Worm (Caenorhabditis elegans) whole organism, late embryonic: Measurements from ENCODE around the gene memi-2.
"Not testable (repeated sequence)": the region's sequence is repeated elsewhere in the genome, so short reads cannot be mapped to it uniquely, and the experiment has no call there.

ENCODE experiments used
- C08G9.2 ChIP-seq: sonication (generic microtip); optimal IDR thresholded peaks from 2 replicates; lab custom pipeline; 2016; ENCODE audit warnings: mild to moderate bottlenecking, missing genetic modification characterization, moderate library complexity, missing compliant biosample characterization
- F13H6.1 ChIP-seq: sonication (generic microtip); optimal IDR thresholded peaks from 2 replicates; lab custom pipeline; 2016; ENCODE audit warnings: missing genetic modification characterization, missing compliant biosample characterization
- K09A11.1 ChIP-seq: sonication (generic microtip); optimal IDR thresholded peaks from 2 replicates; lab custom pipeline; 2017; ENCODE audit warnings: antibody characterized with exemption, mild to moderate bottlenecking, missing genetic modification characterization, missing compliant biosample characterization; ENCODE audit not compliant: insufficient read depth
- Y22D7AL.16 ChIP-seq: sonication (generic microtip); optimal IDR thresholded peaks from 2 replicates; lab custom pipeline; 2016; ENCODE audit warnings: missing genetic modification characterization, missing compliant biosample characterization
- ceh-14 ChIP-seq: sonication (generic microtip); optimal IDR thresholded peaks from 2 replicates; lab custom pipeline; 2016; ENCODE audit warnings: missing genotype, missing genetic modification characterization, missing compliant biosample characterization
- ceh-18 ChIP-seq: sonication (generic microtip); optimal IDR thresholded peaks from 2 replicates; lab custom pipeline; 2016; ENCODE audit warnings: missing genetic modification characterization, missing compliant biosample characterization
- ceh-19 ChIP-seq: fragments of 200-800 bp; sonication (Bioruptor generic); optimal IDR thresholded peaks from 2 replicates; lab custom pipeline; 2018; ENCODE audit warnings: mild to moderate bottlenecking, missing genetic modification characterization, missing compliant biosample characterization
- ceh-24 ChIP-seq: sonication (generic microtip); optimal IDR thresholded peaks from 2 replicates; lab custom pipeline; 2016; ENCODE audit warnings: mild to moderate bottlenecking, missing genetic modification characterization, missing compliant biosample characterization
- ceh-34 ChIP-seq: sonication (generic microtip); optimal IDR thresholded peaks from 2 replicates; lab custom pipeline; 2016; ENCODE audit warnings: mild to moderate bottlenecking, missing genetic modification characterization, missing compliant biosample characterization
- che-1 ChIP-seq: sonication (generic microtip); optimal IDR thresholded peaks from 2 replicates; lab custom pipeline; 2016; ENCODE audit warnings: mild to moderate bottlenecking, missing genetic modification characterization, missing compliant biosample characterization
- eyg-1 ChIP-seq: sonication (generic microtip); optimal IDR thresholded peaks from 2 replicates; lab custom pipeline; 2016; ENCODE audit warnings: missing genotype, missing genetic modification characterization, missing compliant biosample characterization
- fax-1 ChIP-seq: sonication (generic microtip); optimal IDR thresholded peaks from 2 replicates; lab custom pipeline; 2016; ENCODE audit warnings: missing genotype, missing genetic modification characterization, missing compliant biosample characterization
- fkh-10 ChIP-seq: fragments of 150-350 bp; optimal IDR thresholded peaks from 2 replicates; lab custom pipeline; 2014; ENCODE audit warnings: missing biosample characterization, missing genetic modification reagents, missing genetic modification characterization
- hlh-13 ChIP-seq: fragments of 200-800 bp; sonication (Bioruptor generic); optimal IDR thresholded peaks from 2 replicates; lab custom pipeline; 2018; ENCODE audit warnings: mild to moderate bottlenecking, missing genetic modification characterization, missing compliant biosample characterization
- hlh-15 ChIP-seq: sonication (generic microtip); optimal IDR thresholded peaks from 2 replicates; lab custom pipeline; 2016; ENCODE audit warnings: missing genetic modification characterization, missing compliant biosample characterization
- lim-6 ChIP-seq: sonication (generic microtip); optimal IDR thresholded peaks from 2 replicates; lab custom pipeline; 2016; ENCODE audit warnings: missing genetic modification characterization, missing compliant biosample characterization
- lin-11 ChIP-seq: fragments of 200-800 bp; sonication (Bioruptor generic); optimal IDR thresholded peaks from 2 replicates; lab custom pipeline; 2018; ENCODE audit warnings: mild to moderate bottlenecking, missing genetic modification characterization, missing compliant biosample characterization
- pag-3 ChIP-seq: sonication (generic microtip); optimal IDR thresholded peaks from 2 replicates; lab custom pipeline; 2016; ENCODE audit warnings: missing compliant biosample characterization, missing genetic modification characterization, borderline replicate concordance
- pha-2 ChIP-seq: sonication (generic microtip); optimal IDR thresholded peaks from 2 replicates; lab custom pipeline; 2017; ENCODE audit warnings: mild to moderate bottlenecking, missing genetic modification characterization, missing compliant biosample characterization
- pqm-1 ChIP-seq: sonication (generic microtip); optimal IDR thresholded peaks from 2 replicates; lab custom pipeline; 2016; ENCODE audit warnings: missing genetic modification characterization, missing compliant biosample characterization
- pros-1 ChIP-seq: fragments of 150-350 bp; optimal IDR thresholded peaks from 2 replicates; lab custom pipeline; 2014; ENCODE audit warnings: missing biosample characterization, missing genetic modification reagents, missing genetic modification characterization
- sdc-2 ChIP-seq: sonication (generic microtip); optimal IDR thresholded peaks from 2 replicates; lab custom pipeline; 2016; ENCODE audit warnings: missing genotype, missing genetic modification characterization, missing compliant biosample characterization
- sox-4 ChIP-seq: sonication (generic microtip); optimal IDR thresholded peaks from 2 replicates; lab custom pipeline; 2017; ENCODE audit warnings: mild to moderate bottlenecking, missing genetic modification characterization, inconsistent platforms, missing compliant biosample characterization
- syd-9 ChIP-seq: sonication (generic microtip); optimal IDR thresholded peaks from 2 replicates; lab custom pipeline; 2016; ENCODE audit warnings: mild to moderate bottlenecking, missing genetic modification characterization, moderate library complexity, missing compliant biosample characterization
- tbx-2 ChIP-seq: sonication (generic microtip); optimal IDR thresholded peaks from 2 replicates; lab custom pipeline; 2016; ENCODE audit warnings: missing genetic modification characterization, missing compliant biosample characterization
- ttx-3 ChIP-seq: sonication (generic microtip); optimal IDR thresholded peaks from 2 replicates; lab custom pipeline; 2016; ENCODE audit warnings: missing genetic modification reagents, missing genetic modification characterization, missing compliant biosample characterization
- unc-3 ChIP-seq, 2 experiments: fragments of 200-800 bp in 1 of 2; sonication (Bioruptor generic) in 1 of 2; sonication (generic microtip) in 1 of 2; conservative IDR thresholded peaks in 1 of 2; optimal IDR thresholded peaks in 1 of 2; 2 replicates each; pipeline versions ENCODE4 v1.3.6 to Lab custom; 2016 to 2022; ENCODE audit warnings: missing compliant biosample characterization in 2 of 2, missing genetic modification characterization in 2 of 2, missing genetic modification reagents in 1 of 2
- unc-42 ChIP-seq: sonication (generic microtip); optimal IDR thresholded peaks from 2 replicates; lab custom pipeline; 2016; ENCODE audit warnings: missing genotype, missing genetic modification characterization, missing compliant biosample characterization
- ztf-16 ChIP-seq: sonication (generic microtip); optimal IDR thresholded peaks from 2 replicates; lab custom pipeline; 2017; ENCODE audit warnings: missing genetic modification characterization, missing compliant biosample characterization

Gene memi-2

ce11 chrIV:13400456-13401364 lies at the start of gene memi-2, which contains the start of gene cyp-31A5:
memi-2 (minus strand) TSS chrIV:13400506.
cyp-31A5 (plus strand) TSS chrIV:13401289.
- no peak for TF ChIP-seq pqm-1 (tag; lab: Kevin White, UChicago)
- TF ChIP-seq ceh-18 (tag; lab: Kevin White, UChicago), result no peak
- no peak for TF ChIP-seq tbx-2 (tag; lab: Kevin White, UChicago)
- TF ChIP-seq F13H6.1 (tag; lab: Kevin White, UChicago), result no peak
- TF ChIP-seq ttx-3, result no peak
- no peak for TF ChIP-seq pros-1 (tag; lab: Kevin White, UChicago)
- no peak for TF ChIP-seq Y22D7AL.16 (tag; lab: Kevin White, UChicago)
- no peak for TF ChIP-seq ceh-19 (GFP tag; lab: Kevin White, UChicago)
- no peak for TF ChIP-seq pag-3 (tag; lab: Kevin White, UChicago)
- TF ChIP-seq unc-42 (tag; lab: Kevin White, UChicago), result no peak
- TF ChIP-seq lim-6, result no peak
- no peak for TF ChIP-seq pha-2 (tag; lab: Kevin White, UChicago)
- no peak for TF ChIP-seq syd-9
- no peak for TF ChIP-seq ceh-14 (tag; lab: Kevin White, UChicago)

ce11 chrIV:13445275-13445674 lies 45.0 kb upstream of the memi-2 start, which contains the start of gene mam-3:
mam-3 (minus strand) TSS chrIV:13445375.
- TF ChIP-seq ceh-34 (tag; lab: Kevin White, UChicago) (no peak), lin-11 (tag; lab: Kevin White, UChicago) (no peak)

- TF ChIP-seq hlh-15 (tag; lab: Kevin White, UChicago); unc-3 (GFP tag; conservative IDR thresholded peaks at IDR 0.05; lab: Robert Waterston, UW); unc-3 (tag; optimal IDR thresholded peaks at IDR 0.05; lab: Kevin White, UChicago); pros-1 (tag; lab: Kevin White, UChicago): not testable (repeated sequence)
Observed at ce11 chrIV:13433904-13434303, 33.6 kb upstream of the memi-2 start, which contains the start of gene K09B11.5. K09B11.5 (minus strand) TSS chrIV:13434004.

ce11 chrIV:13429240-13429639 lies 28.9 kb upstream of the memi-2 start, which contains the start of gene K09B11.4:
K09B11.4 (plus strand) TSS chrIV:13429540.
- TF ChIP-seq fax-1 (tag; lab: Kevin White, UChicago), result no peak
- TF ChIP-seq ceh-24 (tag; lab: Kevin White, UChicago), result no peak
- no peak for TF ChIP-seq sdc-2 (tag; lab: Kevin White, UChicago)
- no peak for TF ChIP-seq C08G9.2
- no peak for TF ChIP-seq hlh-13 (GFP tag; lab: Kevin White, UChicago)
- no peak for TF ChIP-seq fkh-10 (GFP tag; lab: Kevin White, UChicago)
- no peak for TF ChIP-seq sox-4 (tag; lab: Kevin White, UChicago)
- TF ChIP-seq eyg-1 (tag; lab: Kevin White, UChicago), result no peak
- TF ChIP-seq, all 69 proteins: peak for 0

ce11 chrIV:13422200-13422599 lies 21.9 kb upstream of the memi-2 start, which contains the start of gene nol-9:
nol-9 (plus strand) TSS chrIV:13422500.
- TF ChIP-seq hlh-15 (tag; lab: Kevin White, UChicago) (no peak), che-1 (tag; lab: Kevin White, UChicago) (no peak), K09A11.1 (tag; lab: Kevin White, UChicago) (no peak), unc-3 (GFP tag; conservative IDR thresholded peaks at IDR 0.05; lab: Robert Waterston, UW) (no peak), unc-3 (tag; optimal IDR thresholded peaks at IDR 0.05; lab: Kevin White, UChicago) (no peak), pros-1 (tag; lab: Kevin White, UChicago) (no peak), pag-3 (tag; lab: Kevin White, UChicago) (no peak), fkh-10 (GFP tag; lab: Kevin White, UChicago) (no peak), pqm-1 (tag; lab: Kevin White, UChicago) (no peak), ztf-16 (tag; lab: Kevin White, UChicago) (no peak)
